Fruit fly (Drosophila melanogaster) whole organism, wandering third instar larva: Measurements from ENCODE around the gene santa-maria.

Experiments used
- Abd-B ChIP-seq: fragments of >200 bp; optimal IDR thresholded peaks from 2 replicates; lab custom pipeline; 2017; ENCODE audit warnings: missing biosample characterization, missing genetic modification characterization
- CG9705 ChIP-seq: fragments of 200-800 bp; sonication (Bioruptor generic); optimal IDR thresholded peaks from 2 replicates; lab custom pipeline; 2018; ENCODE audit warnings: missing biosample characterization, mild to moderate bottlenecking, missing genetic modification characterization
- CrebA ChIP-seq: fragments of 200-800 bp; sonication (Bioruptor generic); optimal IDR thresholded peaks from 2 replicates; lab custom pipeline; 2016; ENCODE audit warnings: missing biosample characterization, mild to moderate bottlenecking, missing genetic modification characterization, borderline replicate concordance
- Dfd ChIP-seq: fragments of >200 bp; optimal IDR thresholded peaks from 2 replicates; lab custom pipeline; 2017; ENCODE audit warnings: missing biosample characterization, missing genetic modification characterization
- Dif ChIP-seq: fragments of 200-275, 200-300 bp; sonication (Bioruptor generic); optimal IDR thresholded peaks from 2 replicates; lab custom pipeline; 2018; ENCODE audit warnings: missing biosample characterization, missing genetic modification characterization; ENCODE audit not compliant: partially characterized antibody
- HLH106 ChIP-seq: fragments of 200-800 bp; optimal IDR thresholded peaks from 3 replicates; lab custom pipeline; 2019; ENCODE audit warnings: missing biosample characterization, mild to moderate bottlenecking, missing genetic modification characterization, moderate library complexity
- Hnf4 ChIP-seq: fragments of 200-800 bp; sonication (Bioruptor generic); optimal IDR thresholded peaks from 2 replicates; lab custom pipeline; 2016; ENCODE audit warnings: missing biosample characterization, mild to moderate bottlenecking, missing genetic modification characterization
- Hr78 ChIP-seq: fragments of >200 bp; optimal IDR thresholded peaks from 2 replicates; lab custom pipeline; 2017; ENCODE audit warnings: missing biosample characterization, missing genetic modification characterization
- Hr83 ChIP-seq: fragments of 200-300 bp; sonication (Bioruptor generic); optimal IDR thresholded peaks from 2 replicates; lab custom pipeline; 2016; ENCODE audit warnings: missing biosample characterization, mild to moderate bottlenecking, missing genetic modification characterization, moderate library complexity; ENCODE audit not compliant: poor library complexity, severe bottlenecking
- Jra ChIP-seq: sonication (Bioruptor generic); optimal IDR thresholded peaks from 2 replicates; lab custom pipeline; 2016; ENCODE audit warnings: missing biosample characterization, missing genetic modification characterization
- Myc ChIP-seq: fragments of >200 bp; optimal IDR thresholded peaks from 2 replicates; lab custom pipeline; 2017
- N ChIP-seq: fragments of >200 bp; optimal IDR thresholded peaks from 2 replicates; lab custom pipeline; 2018; ENCODE audit warnings: missing biosample characterization, missing external identifiers, missing genetic modification characterization
- OdsH ChIP-seq: fragments of 200-800 bp; sonication (Bioruptor generic); optimal IDR thresholded peaks from 2 replicates; lab custom pipeline; 2016; ENCODE audit warnings: missing biosample characterization, mild to moderate bottlenecking, missing genetic modification characterization
- Rel ChIP-seq, 2 experiments: fragments of 200-800 bp; sonication (Bioruptor generic) in 1 of 2; optimal IDR thresholded peaks; 2 replicates in 1 of 2; 3 replicates in 1 of 2; lab custom pipeline; 2016 to 2019; ENCODE audit warnings: mild to moderate bottlenecking in 2 of 2, missing biosample characterization in 2 of 2, missing genetic modification characterization in 2 of 2, moderate library complexity in 1 of 2
- Sp1 ChIP-seq: fragments of 200-800 bp; sonication (Bioruptor generic); optimal IDR thresholded peaks from 3 replicates; lab custom pipeline; 2019; ENCODE audit warnings: missing biosample characterization, mild to moderate bottlenecking, missing genetic modification characterization, moderate library complexity
- Vsx2 ChIP-seq: fragments of 200-300, 225-300 bp; sonication (Bioruptor generic); optimal IDR thresholded peaks from 2 replicates; lab custom pipeline; 2018; ENCODE audit warnings: missing biosample characterization, missing genetic modification characterization; ENCODE audit not compliant: partially characterized antibody
- br ChIP-seq: fragments of 200-800 bp; sonication (Bioruptor generic); optimal IDR thresholded peaks from 2 replicates; lab custom pipeline; 2016; ENCODE audit warnings: missing biosample characterization, missing genetic modification characterization
- dl ChIP-seq, 2 experiments: fragments of 175-275, 200-275 bp in 1 of 2; fragments of 200-275 bp in 1 of 2; sonication (Bioruptor generic); optimal IDR thresholded peaks; lab custom pipeline; 2018; ENCODE audit warnings: mild to moderate bottlenecking in 2 of 2, missing biosample characterization in 2 of 2, missing genetic modification characterization in 2 of 2, moderate library complexity in 2 of 2; ENCODE audit not compliant: partially characterized antibody in 2 of 2, insufficient read depth in 1 of 2
- dsf ChIP-seq: sonication (Bioruptor generic); optimal IDR thresholded peaks from 2 replicates; lab custom pipeline; 2016; ENCODE audit warnings: missing biosample characterization, missing genetic modification characterization, borderline replicate concordance
- foxo ChIP-seq, 2 experiments: fragments of 200-800 bp; sonication (Bioruptor generic); optimal IDR thresholded peaks; 2 replicates in 1 of 2; 3 replicates in 1 of 2; lab custom pipeline; 2016 to 2017; ENCODE audit warnings: missing biosample characterization in 2 of 2, missing genetic modification characterization in 2 of 2
- fru ChIP-seq: fragments of 200-800 bp; sonication (Bioruptor generic); optimal IDR thresholded peaks from 3 replicates; lab custom pipeline; 2016; ENCODE audit warnings: missing biosample characterization, mild to moderate bottlenecking, missing genetic modification characterization
- h ChIP-seq: fragments of 200-800 bp; sonication (Bioruptor generic); optimal IDR thresholded peaks from 3 replicates; lab custom pipeline; 2016; ENCODE audit warnings: missing biosample characterization, mild to moderate bottlenecking, missing genetic modification characterization
- jim ChIP-seq: fragments of 175-275, 200-325 bp; sonication (Bioruptor generic); optimal IDR thresholded peaks from 2 replicates; lab custom pipeline; 2016; ENCODE audit warnings: missing biosample characterization, mild to moderate bottlenecking, missing genetic modification characterization
- lola ChIP-seq: fragments of >200 bp; optimal IDR thresholded peaks from 2 replicates; lab custom pipeline; 2017; ENCODE audit warnings: missing biosample characterization, missing genetic modification characterization
- rgr ChIP-seq: fragments of 200-800 bp; sonication (Bioruptor generic); optimal IDR thresholded peaks from 3 replicates; lab custom pipeline; 2016; ENCODE audit warnings: missing biosample characterization, mild to moderate bottlenecking, missing genetic modification characterization
- sage ChIP-seq: fragments of 200-800 bp; sonication (Bioruptor generic); optimal IDR thresholded peaks from 2 replicates; lab custom pipeline; 2016; ENCODE audit warnings: missing biosample characterization, mild to moderate bottlenecking, missing genetic modification characterization
- sv ChIP-seq: fragments of 200-800 bp; sonication (Bioruptor generic); optimal IDR thresholded peaks from 3 replicates; lab custom pipeline; 2016; ENCODE audit warnings: missing biosample characterization, missing genetic modification characterization
- usp ChIP-seq: fragments of >200 bp; optimal IDR thresholded peaks from 2 replicates; lab custom pipeline; 2017; ENCODE audit warnings: missing biosample characterization, missing genetic modification characterization
- woc ChIP-seq: sonication (Bioruptor generic); optimal IDR thresholded peaks from 2 replicates; lab custom pipeline; 2016; ENCODE audit warnings: missing biosample characterization, mild to moderate bottlenecking, missing genetic modification characterization

santa-maria gene

dm6 chr2L:7450966-7451365, at the start of gene santa-maria:
TSS of gene santa-maria (minus strand) at chr2L:7451244.
- TF ChIP-seq Myc (lab: Kevin White, UChicago) (no peak), Vsx2 (GFP tag; lab: Kevin White, UChicago) (peak; percentile 46)

DNA sequence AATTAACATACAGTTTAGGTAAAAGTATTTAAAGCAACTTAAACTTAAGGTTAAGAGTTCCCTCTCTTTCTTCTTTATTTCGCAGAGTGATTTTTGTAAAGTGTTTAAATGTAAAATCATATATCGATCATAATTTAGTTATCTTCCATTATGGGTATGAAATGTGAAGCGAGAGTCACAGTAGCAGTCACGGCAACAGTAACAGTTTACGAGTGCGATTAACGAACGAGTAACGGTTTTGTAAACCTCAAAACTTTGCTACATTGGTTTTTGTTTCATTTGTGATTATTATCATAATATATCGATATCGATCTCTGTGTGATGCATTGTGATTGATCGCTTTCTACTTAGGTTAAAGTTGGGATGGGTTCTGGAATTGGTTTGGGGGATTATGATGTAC, 47.2 kb upstream of the santa-maria start:
- TF ChIP-seq br (GFP tag; lab: Kevin White, UChicago) (no peak), jim (GFP tag; lab: Kevin White, UChicago) (no peak), CrebA (GFP tag; lab: Kevin White, UChicago) (no peak), OdsH (GFP tag; lab: Kevin White, UChicago) (no peak), CG9705 (GFP tag; lab: Kevin White, UChicago) (no peak)

- no peak for TF ChIP-seq Hr83 (GFP tag; lab: Kevin White, UChicago)
- no peak for TF ChIP-seq Jra (GFP tag; lab: Kevin White, UChicago)
- no peak for TF ChIP-seq rgr (GFP tag; lab: Kevin White, UChicago)
- no peak for TF ChIP-seq Rel (GFP tag; optimal IDR thresholded peaks at IDR 0.05; lab: Kevin White, UChicago)
- no peak for TF ChIP-seq Rel (tag; optimal IDR thresholded peaks at IDR 0.05; lab: Kevin White, UChicago)
- TF ChIP-seq OdsH (GFP tag; lab: Kevin White, UChicago) = no peak
- no peak for TF ChIP-seq br (GFP tag; lab: Kevin White, UChicago)
- TF ChIP-seq lola (GFP tag; lab: Kevin White, UChicago) = no peak
- TF ChIP-seq CG9705 (GFP tag; lab: Kevin White, UChicago) = no peak
Observed at dm6 chr2L:7497265-7497664, 46.2 kb upstream of the santa-maria start, which contains the start of gene Obp28a. TSS of gene Obp28a (minus strand) at chr2L:7497365.

dm6 chr2L:7495987-7496503, 45.0 kb upstream of the santa-maria start, which contains the start of gene Ziz:
TSS of gene Ziz (minus strand) at chr2L:7496307.
- TF ChIP-seq Rel (GFP tag; optimal IDR thresholded peaks at IDR 0.05; lab: Kevin White, UChicago) = no peak
- peak; percentile 44 for TF ChIP-seq Rel (tag; optimal IDR thresholded peaks at IDR 0.05; lab: Kevin White, UChicago)
- peak; percentile 34 for TF ChIP-seq Myc (lab: Kevin White, UChicago)
- TF ChIP-seq jim (GFP tag; lab: Kevin White, UChicago) = no peak
- peak; percentile 41 for TF ChIP-seq Hnf4 (GFP tag; lab: Kevin White, UChicago)
- peak; percentile 13 for TF ChIP-seq h (GFP tag; lab: Kevin White, UChicago)
- TF ChIP-seq Dif (GFP tag; lab: Kevin White, UChicago) = no peak
- TF ChIP-seq foxo (GFP tag; optimal IDR thresholded peaks at IDR 0.05; lab: Kevin White, UChicago) = peak in 1 of 2 experiments; percentile 17
- TF ChIP-seq Hr78 (GFP tag; lab: Kevin White, UChicago) = no peak
- TF ChIP-seq HLH106 (tag; lab: Kevin White, UChicago) = no peak
- TF ChIP-seq rgr (GFP tag; lab: Kevin White, UChicago) = peak; percentile 8
- no peak for TF ChIP-seq dsf
- peak; percentile 46 for TF ChIP-seq fru (GFP tag; lab: Kevin White, UChicago)
- peak; percentile 9 for TF ChIP-seq Hr83 (GFP tag; lab: Kevin White, UChicago)
- TF ChIP-seq Sp1 (GFP tag; lab: Kevin White, UChicago) = peak; percentile 13
- no peak for TF ChIP-seq Dfd (GFP tag; lab: Kevin White, UChicago)
- no peak for TF ChIP-seq CrebA (GFP tag; lab: Kevin White, UChicago)
- no peak for TF ChIP-seq lola (GFP tag; lab: Kevin White, UChicago)
- no peak for TF ChIP-seq usp
- TF ChIP-seq Jra (GFP tag; lab: Kevin White, UChicago) = no peak

dm6 chr2L:7495294-7495986, 44.4 kb upstream of the santa-maria start:
- no peak for TF ChIP-seq Abd-B
- TF ChIP-seq Dif (GFP tag; lab: Kevin White, UChicago) = peak; percentile 31
- TF ChIP-seq HLH106 (tag; lab: Kevin White, UChicago) = no peak
- no peak for TF ChIP-seq N (GFP tag; lab: Kevin White, UChicago)
- no peak for TF ChIP-seq CrebA (GFP tag; lab: Kevin White, UChicago)
- TF ChIP-seq Sp1 (GFP tag; lab: Kevin White, UChicago) = no peak
- TF ChIP-seq sv (GFP tag; lab: Kevin White, UChicago) = no peak
- no peak for TF ChIP-seq Hr78 (GFP tag; lab: Kevin White, UChicago)
- TF ChIP-seq dl (GFP tag; optimal IDR thresholded peaks at IDR 0.05; lab: Kevin White, UChicago; ENCODE audit: insufficient read depth in 1 of 2, partially characterized antibody in 2 of 2) = peak in 1 of 2 experiments; percentile 43
- TF ChIP-seq woc = no peak
- TF ChIP-seq Jra (GFP tag; lab: Kevin White, UChicago) = no peak
- no peak for TF ChIP-seq CG9705 (GFP tag; lab: Kevin White, UChicago)
- no peak for TF ChIP-seq sage (GFP tag; lab: Kevin White, UChicago)
- no peak for TF ChIP-seq OdsH (GFP tag; lab: Kevin White, UChicago)
- TF ChIP-seq, all 38 proteins: peak for 2
